ENCODE assay signal across 3 worm cellular contexts in the genomic region with DNA sequence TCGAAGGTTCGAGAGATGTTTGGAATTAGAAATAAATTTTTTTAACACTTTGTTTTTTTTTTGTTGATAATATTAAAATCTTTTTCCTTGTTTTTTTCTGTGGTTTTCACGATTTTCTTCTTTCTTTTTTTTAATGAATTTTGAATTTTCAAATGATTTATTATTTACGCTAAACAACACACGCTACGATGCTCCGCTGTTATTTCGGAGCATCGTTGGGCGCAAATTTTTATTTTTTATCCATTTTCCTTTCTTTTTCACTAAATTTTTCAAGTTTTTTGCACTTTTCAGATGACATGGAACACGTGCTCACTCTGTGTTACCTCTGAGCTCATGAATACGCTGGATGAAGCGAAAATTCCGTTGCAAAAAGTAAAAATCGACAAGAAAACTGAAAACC.
A peak's percentile ranks its signal among the peaks of the same experiment; 100 is the strongest.
TF ChIP-seq lines count a peak whose summit lies in the region.

W03C9.1 (minus strand) TSS at position 46 of the 400 bp plus-strand sequence.
W03C9.2 (plus strand) TSS at position 286 of the 400 bp plus-strand sequence.

TF ChIP-seq in whole organism, L3 larva, 47 proteins besides CTCF, POLR2A, EP300 and RAD21:
- no peak for TF ChIP-seq zag-1 (tag; optimal IDR thresholded peaks at IDR 0.05; lab: Kevin White, UChicago)
- TF ChIP-seq ceh-28 (tag; optimal IDR thresholded peaks at IDR 0.05; lab: Kevin White, UChicago), result no peak
- TF ChIP-seq nfya-1 (tag; optimal IDR thresholded peaks at IDR 0.05; lab: Kevin White, UChicago; ENCODE audit: insufficient read depth), result no peak
- TF ChIP-seq sea-2 (GFP tag; optimal IDR thresholded peaks at IDR 0.05; lab: Kevin White, UChicago), result no peak
- no peak for TF ChIP-seq lin-39 (tag; optimal IDR thresholded peaks at IDR 0.05; lab: Kevin White, UChicago)
- no peak for TF ChIP-seq elt-1 (tag; optimal IDR thresholded peaks at IDR 0.05; lab: Kevin White, UChicago)
- peak; percentile 11 for TF ChIP-seq lin-15B (tag; optimal IDR thresholded peaks at IDR 0.05; lab: Kevin White, UChicago)
TF ChIP-seq in whole organism, L3 larva: peak in this region for 1.

TF ChIP-seq in whole organism, L4 larva, 104 proteins besides CTCF, POLR2A, EP300 and RAD21:
- TF ChIP-seq nhr-41 (GFP tag; IDR thresholded peaks at IDR 0.05; lab: Robert Waterston, UW), result no peak
- TF ChIP-seq ceh-32 (tag; optimal IDR thresholded peaks at IDR 0.05; lab: Kevin White, UChicago; ENCODE audit: poor library complexity), result no peak
- peak; percentile 51 for TF ChIP-seq T20F7.1 (GFP tag; optimal IDR thresholded peaks at IDR 0.05; lab: Kevin White, UChicago)
- TF ChIP-seq tra-1 (GFP tag; IDR thresholded peaks at IDR 0.05; lab: Robert Waterston, UW), result no peak
- TF ChIP-seq mes-2 (tag; optimal IDR thresholded peaks at IDR 0.05; lab: Kevin White, UChicago; ENCODE audit: poor library complexity, severe bottlenecking), result no peak
- TF ChIP-seq Y48G9A.11 (GFP tag; IDR thresholded peaks at IDR 0.05; lab: Robert Waterston, UW), result peak; percentile 59; the same call in 1 of the 2 replicates
- no peak for TF ChIP-seq skn-1 (tag; optimal IDR thresholded peaks at IDR 0.05; lab: Kevin White, UChicago)
- no peak for TF ChIP-seq madf-5 (GFP tag; IDR thresholded peaks at IDR 0.05; lab: Robert Waterston, UW)
- no peak for TF ChIP-seq daf-19 (GFP tag; conservative IDR thresholded peaks at IDR 0.05; lab: Robert Waterston, UW)
- TF ChIP-seq hmg-1.1 (GFP tag; IDR thresholded peaks at IDR 0.05; lab: Robert Waterston, UW), result no peak
- no peak for TF ChIP-seq arid-1 (GFP tag; conservative IDR thresholded peaks at IDR 0.05; lab: Robert Waterston, UW)

TF ChIP-seq in whole organism, young adult, 124 proteins besides CTCF, POLR2A, EP300 and RAD21:
- peak; percentile 81 for TF ChIP-seq attf-3 (GFP tag; conservative IDR thresholded peaks at IDR 0.05; lab: Robert Waterston, UW)
- no peak for TF ChIP-seq nhr-80 (tag; optimal IDR thresholded peaks at IDR 0.05; lab: Kevin White, UChicago)
- TF ChIP-seq K12H6.12 (tag; optimal IDR thresholded peaks at IDR 0.05; lab: Kevin White, UChicago), result no peak
- TF ChIP-seq lag-1 (GFP tag; IDR thresholded peaks at IDR 0.05; lab: Robert Waterston, UW), result no peak
